Fruit fly (Drosophila melanogaster) whole organism, embryonic: Measurements from ENCODE around the gene mahe.

Experiments used
- BEAF-32 ChIP-seq: fragments of 200-800 bp; sonication (Bioruptor generic); optimal IDR thresholded peaks from 3 replicates; lab custom pipeline; 2017; ENCODE audit warnings: missing biosample characterization, missing genetic modification characterization, mild to moderate bottlenecking, moderate library complexity, missing genetic modification reagents
- C15 ChIP-seq: fragments of 200-800 bp; sonication (Bioruptor generic); IDR thresholded peaks from 3 replicates; pipeline ENCODE4 v1.3.6; 2022; ENCODE audit warnings: missing biosample characterization, missing genetic modification characterization
- CG10267 ChIP-seq: fragments of 200-800 bp; sonication (Bioruptor generic); optimal IDR thresholded peaks from 2 replicates; lab custom pipeline; 2018; ENCODE audit warnings: missing biosample characterization, mild to moderate bottlenecking, missing genetic modification characterization, moderate library complexity
- CG11560 ChIP-seq: fragments of 200-800 bp; sonication (Bioruptor generic); IDR thresholded peaks from 3 replicates; pipeline ENCODE4 v1.3.6; 2022; ENCODE audit warnings: missing biosample characterization, missing genetic modification characterization
- CG11696 ChIP-seq: fragments of 200-800 bp; sonication (Bioruptor generic); IDR thresholded peaks from 2 replicates; pipeline ENCODE4 v1.3.6; 2022; ENCODE audit warnings: missing biosample characterization, missing genetic modification characterization
- CG12744 ChIP-seq: fragments of 200-800 bp; sonication (Bioruptor generic); optimal IDR thresholded peaks from 2 replicates; lab custom pipeline; 2016; ENCODE audit warnings: missing biosample characterization, missing genetic modification characterization
- CG15601 ChIP-seq: fragments of 200-800 bp; sonication (Bioruptor generic); optimal IDR thresholded peaks from 3 replicates; lab custom pipeline; 2019; ENCODE audit warnings: missing biosample characterization, mild to moderate bottlenecking, missing genetic modification characterization, moderate library complexity
- CG16779 ChIP-seq: fragments of 200-800 bp; sonication (Bioruptor generic); IDR thresholded peaks from 2 replicates; pipeline ENCODE4 v1.3.6; 2022; ENCODE audit warnings: missing biosample characterization, missing genetic modification characterization
- CG17385 ChIP-seq: fragments of 200-800 bp; sonication (Bioruptor generic); optimal IDR thresholded peaks from 3 replicates; lab custom pipeline; 2018; ENCODE audit warnings: missing biosample characterization, mild to moderate bottlenecking, missing genetic modification characterization
- CG17802 ChIP-seq: fragments of 200-800 bp; sonication (Bioruptor generic); optimal IDR thresholded peaks from 2 replicates; lab custom pipeline; 2018; ENCODE audit warnings: missing biosample characterization, mild to moderate bottlenecking, missing genetic modification characterization, moderate library complexity
- CG31441 ChIP-seq: fragments of 200-800 bp; sonication (Bioruptor generic); IDR thresholded peaks from 2 replicates; pipeline ENCODE4 v1.3.6; 2022; ENCODE audit warnings: missing biosample characterization, missing genetic modification characterization
- CG32532 ChIP-seq: fragments of 200-800 bp; sonication (Bioruptor generic); IDR thresholded peaks from 2 replicates; pipeline ENCODE4 v1.3.6; 2022; ENCODE audit warnings: missing biosample characterization, missing genetic modification characterization
- CG32772 ChIP-seq: fragments of 200-800 bp; sonication (Bioruptor generic); IDR thresholded peaks from 2 replicates; pipeline ENCODE4 v1.3.6; 2022; ENCODE audit warnings: missing biosample characterization, missing genetic modification characterization
- CG34224 ChIP-seq: fragments of 200-800 bp; sonication (Bioruptor generic); IDR thresholded peaks from 3 replicates; pipeline ENCODE4 v1.3.6; 2022; ENCODE audit warnings: missing biosample characterization, missing genetic modification characterization; ENCODE audit not compliant: partially characterized antibody
- CG5245 ChIP-seq: fragments of 200-800 bp; sonication (Bioruptor generic); optimal IDR thresholded peaks from 3 replicates; lab custom pipeline; 2016; ENCODE audit warnings: missing biosample characterization, missing genetic modification characterization
- CG6689 ChIP-seq: fragments of 200-800 bp; sonication (Bioruptor generic); IDR thresholded peaks from 2 replicates; pipeline ENCODE4 v1.3.6; 2022; ENCODE audit warnings: missing biosample characterization, missing genetic modification characterization
- CG7839 ChIP-seq: fragments of 200-800 bp; sonication (Bioruptor generic); optimal IDR thresholded peaks from 3 replicates; lab custom pipeline; 2018; ENCODE audit warnings: missing biosample characterization, mild to moderate bottlenecking, missing genetic modification characterization, moderate library complexity
- CG8281 ChIP-seq: fragments of 200-800 bp; sonication (Bioruptor generic); optimal IDR thresholded peaks from 2 replicates; lab custom pipeline; 2018; ENCODE audit warnings: missing biosample characterization, mild to moderate bottlenecking, missing genetic modification characterization, moderate library complexity
- CG9609 ChIP-seq: fragments of 200-800 bp; sonication (Bioruptor generic); optimal IDR thresholded peaks from 3 replicates; lab custom pipeline; 2016; ENCODE audit warnings: missing biosample characterization, missing genetic modification characterization
- Chrac-16 ChIP-seq: fragments of 200-800 bp; sonication (Bioruptor generic); optimal IDR thresholded peaks from 3 replicates; lab custom pipeline; 2016; ENCODE audit warnings: missing biosample characterization, missing genetic modification characterization
- Dbx ChIP-seq: fragments of 200-800 bp; sonication (Bioruptor generic); IDR thresholded peaks from 3 replicates; pipeline ENCODE4 v1.3.6; 2022; ENCODE audit warnings: missing biosample characterization, missing genetic modification characterization
- Dip3 ChIP-seq: fragments of 200-800 bp; sonication (Bioruptor generic); optimal IDR thresholded peaks from 3 replicates; lab custom pipeline; 2016; ENCODE audit warnings: missing biosample characterization, missing genetic modification characterization
- Elba2 ChIP-seq: fragments of 200-800 bp; sonication (Bioruptor generic); optimal IDR thresholded peaks from 3 replicates; lab custom pipeline; 2016; ENCODE audit warnings: missing biosample characterization, missing genetic modification characterization
- Fer1 ChIP-seq: fragments of 200-800 bp; sonication (Bioruptor generic); optimal IDR thresholded peaks from 2 replicates; lab custom pipeline; 2017; ENCODE audit warnings: missing biosample characterization, mild to moderate bottlenecking, missing genetic modification characterization
- Fer3 ChIP-seq: fragments of 200-800 bp; sonication (Bioruptor generic); optimal IDR thresholded peaks from 2 replicates; lab custom pipeline; 2018; ENCODE audit warnings: missing biosample characterization, mild to moderate bottlenecking, missing genetic modification characterization, moderate library complexity
- Hr39 ChIP-seq: fragments of >200 bp; optimal IDR thresholded peaks from 2 replicates; lab custom pipeline; 2017
- Hsf ChIP-seq: fragments of 200-800 bp; sonication (Bioruptor generic); optimal IDR thresholded peaks from 3 replicates; lab custom pipeline; 2016; ENCODE audit warnings: missing biosample characterization, missing genetic modification characterization
- Lim3 ChIP-seq: fragments of 200-800 bp; sonication (Bioruptor generic); IDR thresholded peaks from 2 replicates; pipeline ENCODE4 v1.3.6; 2022; ENCODE audit warnings: missing biosample characterization, missing genetic modification characterization
- MBD-R2 ChIP-seq: fragments of 200-800 bp; sonication (Bioruptor generic); IDR thresholded peaks from 2 replicates; pipeline ENCODE4 v1.3.6; 2022; ENCODE audit warnings: missing biosample characterization, missing genetic modification characterization
- Mrtf ChIP-seq: fragments of 200-800 bp; sonication (Bioruptor generic); IDR thresholded peaks from 3 replicates; pipeline ENCODE4 v1.3.6; 2022; ENCODE audit warnings: missing biosample characterization, missing genetic modification characterization
- NC2α ChIP-seq: fragments of 200-800 bp; sonication (Bioruptor generic); optimal IDR thresholded peaks from 2 replicates; lab custom pipeline; 2016; ENCODE audit warnings: missing biosample characterization, missing genetic modification characterization
- NfI ChIP-seq: fragments of 200-800 bp; sonication (Bioruptor generic); optimal IDR thresholded peaks from 3 replicates; lab custom pipeline; 2018; ENCODE audit warnings: missing biosample characterization, mild to moderate bottlenecking, missing genetic modification characterization, moderate library complexity
- Oaz ChIP-seq: fragments of 200-800 bp; sonication (Bioruptor generic); IDR thresholded peaks from 2 replicates; pipeline ENCODE4 v1.3.6; 2022; ENCODE audit warnings: missing biosample characterization, missing genetic modification characterization
- Ravus ChIP-seq: fragments of 200-800 bp; sonication (Bioruptor generic); IDR thresholded peaks from 2 replicates; pipeline ENCODE4 v1.3.6; 2022; ENCODE audit warnings: missing biosample characterization, missing genetic modification characterization
- Scr ChIP-seq: fragments of 200-800 bp; sonication (Bioruptor generic); IDR thresholded peaks from 2 replicates; pipeline ENCODE4 v1.3.6; 2022; ENCODE audit warnings: missing biosample characterization, missing genetic modification characterization; ENCODE audit not compliant: partially characterized antibody
- Six4 ChIP-seq: fragments of 200-800 bp; sonication (Bioruptor generic); optimal IDR thresholded peaks from 2 replicates; lab custom pipeline; 2016; ENCODE audit warnings: missing biosample characterization, missing genetic modification characterization
- Xrp1 ChIP-seq: fragments of 200-800 bp; sonication (Bioruptor generic); IDR thresholded peaks from 2 replicates; pipeline ENCODE4 v1.3.6; 2022; ENCODE audit warnings: missing biosample characterization, missing genetic modification characterization
- bigmax ChIP-seq: fragments of 200-800 bp; sonication (Bioruptor generic); optimal IDR thresholded peaks from 2 replicates; lab custom pipeline; 2018; ENCODE audit warnings: missing biosample characterization, mild to moderate bottlenecking, missing genetic modification characterization
- chm ChIP-seq: fragments of 200-800 bp; sonication (Bioruptor generic); IDR thresholded peaks from 2 replicates; pipeline ENCODE4 v1.3.6; 2022; ENCODE audit warnings: missing biosample characterization, missing genetic modification characterization
- ewg ChIP-seq: fragments of 200-800 bp; sonication (Bioruptor generic); optimal IDR thresholded peaks from 3 replicates; lab custom pipeline; 2017; ENCODE audit warnings: mild to moderate bottlenecking, missing biosample characterization, missing genetic modification reagents, missing genetic modification characterization
- exex ChIP-seq: fragments of 200-800 bp; sonication (Bioruptor generic); optimal IDR thresholded peaks from 4 replicates; lab custom pipeline; 2018; ENCODE audit warnings: missing biosample characterization, mild to moderate bottlenecking, missing genetic modification characterization, moderate library complexity
- fd64A ChIP-seq: fragments of 200-800 bp; sonication (Bioruptor generic); optimal IDR thresholded peaks from 3 replicates; lab custom pipeline; 2018; ENCODE audit warnings: missing biosample characterization, mild to moderate bottlenecking, missing genetic modification characterization
- grau ChIP-seq: fragments of 200-800 bp; optimal IDR thresholded peaks from 3 replicates; lab custom pipeline; 2019; ENCODE audit warnings: missing biosample characterization, mild to moderate bottlenecking, missing genetic modification characterization, moderate library complexity
- hbn ChIP-seq: fragments of 200-800 bp; sonication (Bioruptor generic); IDR thresholded peaks from 2 replicates; pipeline ENCODE4 v1.3.6; 2022; ENCODE audit warnings: missing biosample characterization, missing genetic modification characterization; ENCODE audit not compliant: partially characterized antibody
- mam ChIP-seq: fragments of 200-800 bp; sonication (Bioruptor generic); optimal IDR thresholded peaks from 3 replicates; lab custom pipeline; 2016; ENCODE audit warnings: missing biosample characterization, missing genetic modification characterization
- nau ChIP-seq: fragments of 200-800 bp; sonication (Bioruptor generic); optimal IDR thresholded peaks from 3 replicates; lab custom pipeline; 2017; ENCODE audit warnings: missing biosample characterization, mild to moderate bottlenecking, missing genetic modification characterization, missing genetic modification reagents
- repo ChIP-seq: fragments of 200-800 bp; sonication (Bioruptor generic); optimal IDR thresholded peaks from 2 replicates; lab custom pipeline; 2016; ENCODE audit warnings: missing biosample characterization, missing genetic modification characterization
- sc ChIP-seq, 3 experiments: fragments of >200 bp in 2 of 3; fragments of 200-800 bp in 1 of 3; sonication (Bioruptor generic) in 1 of 3; optimal IDR thresholded peaks; 2 replicates in 2 of 3; 3 replicates in 1 of 3; lab custom pipeline; 2017; ENCODE audit warnings: mild to moderate bottlenecking in 1 of 3, missing biosample characterization in 1 of 3, missing genetic modification characterization in 1 of 3, missing genetic modification reagents in 1 of 3
- seq ChIP-seq: fragments of 200-800 bp; sonication (Bioruptor generic); IDR thresholded peaks from 2 replicates; pipeline ENCODE4 v1.3.6; 2022; ENCODE audit warnings: missing biosample characterization, missing genetic modification characterization
- sr ChIP-seq: fragments of 200-800 bp; sonication (Bioruptor generic); IDR thresholded peaks from 3 replicates; pipeline ENCODE4 v1.3.6; 2022; ENCODE audit warnings: missing biosample characterization, missing genetic modification characterization
- unc-4 ChIP-seq: fragments of 200-800 bp; sonication (Bioruptor generic); IDR thresholded peaks from 2 replicates; pipeline ENCODE4 v1.3.6; 2022; ENCODE audit warnings: missing biosample characterization, missing genetic modification characterization; ENCODE audit not compliant: partially characterized antibody

mahe gene

dm6 chrX:7934679-7935078 is 3.5 kb upstream of the mahe start, which contains the start of gene RpS14b (continued):
- peak; percentile 76 for TF ChIP-seq CG34224 (GFP tag; lab: Robert Waterston, UW)
- no peak for TF ChIP-seq sc (optimal IDR thresholded peaks at IDR 0.05; lab: Kevin White, UChicago)
- peak; percentile 8 for TF ChIP-seq sc (GFP tag; optimal IDR thresholded peaks at IDR 0.05; lab: Kevin White, UChicago)
- TF ChIP-seq BEAF-32 (GFP tag; lab: Kevin White, UChicago) = peak; percentile 81
- TF ChIP-seq Six4 = no peak
- TF ChIP-seq CG8281 (tag; lab: Kevin White, UChicago) = no peak
- TF ChIP-seq CG17385 = peak; percentile 66
- TF ChIP-seq chm = peak; percentile 82
- TF ChIP-seq NC2α (GFP tag; lab: Kevin White, UChicago) = no peak
- no peak for TF ChIP-seq Hr39 (lab: Kevin White, UChicago)
- peak; percentile 28 for TF ChIP-seq repo (GFP tag; lab: Kevin White, UChicago)
- peak; percentile 60 for TF ChIP-seq CG32772 (GFP tag; lab: Robert Waterston, UW)
- TF ChIP-seq CG10267 (tag; lab: Kevin White, UChicago) = peak; percentile 40
- TF ChIP-seq Ravus (GFP tag; lab: Robert Waterston, UW) = no peak
- peak; percentile 76 for TF ChIP-seq MBD-R2 (GFP tag; lab: Robert Waterston, UW)
- TF ChIP-seq mam = peak; percentile 47
- peak; percentile 85 for TF ChIP-seq NfI
- TF ChIP-seq CG9609 (GFP tag; lab: Kevin White, UChicago) = peak; percentile 53
- peak; percentile 77 for TF ChIP-seq Fer1 (GFP tag; lab: Kevin White, UChicago)
- peak; percentile 27 for TF ChIP-seq Chrac-16
- TF ChIP-seq Scr = peak; percentile 73
- TF ChIP-seq CG15601 = peak; percentile 16
- peak; percentile 33 for TF ChIP-seq fd64A
- TF ChIP-seq CG12744 = no peak
- TF ChIP-seq CG11560 (tag; lab: Robert Waterston, UW) = no peak
- peak; percentile 57 for TF ChIP-seq Dip3 (GFP tag; lab: Kevin White, UChicago)
- TF ChIP-seq CG6689 (GFP tag; lab: Robert Waterston, UW) = no peak
- TF ChIP-seq hbn (GFP tag; lab: Robert Waterston, UW) = peak; percentile 66
- TF ChIP-seq Elba2 (GFP tag; lab: Kevin White, UChicago) = no peak
- peak; percentile 20 for TF ChIP-seq CG5245
- peak; percentile 53 for TF ChIP-seq nau (GFP tag; lab: Kevin White, UChicago)
- peak; percentile 36 for TF ChIP-seq grau (tag; lab: Kevin White, UChicago)
- peak; percentile 68 for TF ChIP-seq Dbx (GFP tag; lab: Robert Waterston, UW)
- TF ChIP-seq Oaz (GFP tag; lab: Robert Waterston, UW) = peak; percentile 52
- TF ChIP-seq Fer3 (tag; lab: Kevin White, UChicago) = peak; percentile 58
- TF ChIP-seq exex (tag; lab: Kevin White, UChicago) = no peak
- TF ChIP-seq CG17802 = no peak
- TF ChIP-seq Hsf (GFP tag; lab: Kevin White, UChicago) = peak; percentile 70
- TF ChIP-seq seq (GFP tag; lab: Robert Waterston, UW) = no peak; the same call in 1 of the 2 replicates
- TF ChIP-seq Mrtf (GFP tag; lab: Robert Waterston, UW) = 0 out of 3 replicates have a peak, but pooled peaks have one; percentile 43
- TF ChIP-seq Xrp1 = no peak
- TF ChIP-seq ewg = peak; percentile 59
- TF ChIP-seq bigmax (GFP tag; lab: Kevin White, UChicago) = peak; percentile 6
- TF ChIP-seq sr (GFP tag; lab: Robert Waterston, UW) = peak; percentile 67
- TF ChIP-seq unc-4 (GFP tag; lab: Robert Waterston, UW) = peak; percentile 79
- TF ChIP-seq CG7839 (tag; lab: Kevin White, UChicago) = peak; percentile 31
- no peak for TF ChIP-seq Lim3 (GFP tag; lab: Robert Waterston, UW)
- TF ChIP-seq CG31441 (GFP tag; lab: Robert Waterston, UW) = 0 out of 2 replicates have a peak, but pooled peaks have one; percentile 27
- TF ChIP-seq CG16779 (GFP tag; lab: Robert Waterston, UW) = no peak
- TF ChIP-seq CG32532 = peak; percentile 83
- TF ChIP-seq C15 (GFP tag; lab: Robert Waterston, UW) = peak; percentile 61; the same call in 1 of the 3 replicates
- peak; percentile 35; the same call in 1 of the 2 replicates for TF ChIP-seq CG11696 (GFP tag; lab: Robert Waterston, UW)
